Fruit fly (Drosophila melanogaster): Measurements from ENCODE around the gene bap.

Gene bap

DNA sequence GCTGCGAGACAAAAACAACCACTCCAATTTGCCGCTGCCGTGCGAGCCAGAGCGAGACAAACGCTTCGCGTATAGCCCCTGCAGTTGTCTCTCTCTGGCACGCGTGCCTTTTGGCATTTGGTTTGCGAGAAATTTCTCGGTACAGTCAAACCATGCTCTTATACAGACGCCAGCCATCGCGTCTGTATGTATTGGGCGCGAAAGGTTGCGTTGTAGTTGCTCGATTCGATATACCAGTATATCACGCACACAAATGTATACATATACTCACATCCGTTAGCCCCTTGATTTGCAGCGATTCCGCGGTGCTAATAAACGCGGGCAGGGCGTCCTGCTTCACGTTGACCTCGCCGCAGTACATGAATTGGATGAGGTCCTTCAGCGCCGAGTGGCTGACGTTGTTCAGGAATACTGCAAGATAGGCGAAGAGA is 12.3 kb upstream of the bap start (continued):
- peak; percentile 50 for TF ChIP-seq Dp (GFP tag; optimal IDR thresholded peaks at IDR 0.05)
- no peak for TF ChIP-seq Bdp1 (GFP tag; optimal IDR thresholded peaks at IDR 0.05)
- no peak for TF ChIP-seq psq (GFP tag; optimal IDR thresholded peaks at IDR 0.05)
- TF ChIP-seq CG12104 (GFP tag; optimal IDR thresholded peaks at IDR 0.05) = no peak
- peak; percentile 96 for TF ChIP-seq CG2199 (GFP tag; IDR thresholded peaks at IDR 0.05)
- peak; percentile 84 for TF ChIP-seq mirr (GFP tag; optimal IDR thresholded peaks at IDR 0.05)
- no peak for TF ChIP-seq CG8944 (GFP tag; optimal IDR thresholded peaks at IDR 0.05)
- no peak for TF ChIP-seq inv (GFP tag; IDR thresholded peaks at IDR 0.05; ENCODE audit: partially characterized antibody)
- TF ChIP-seq Fer3 (tag; optimal IDR thresholded peaks at IDR 0.05) = peak; percentile 3
- TF ChIP-seq HLH54F (GFP tag; optimal IDR thresholded peaks at IDR 0.05) = no peak
- TF ChIP-seq CG8281 (tag; optimal IDR thresholded peaks at IDR 0.05) = no peak
- TF ChIP-seq pros (GFP tag; optimal IDR thresholded peaks at IDR 0.05) = peak; percentile 43
- peak; percentile 31 for TF ChIP-seq NK7.1 (GFP tag; optimal IDR thresholded peaks at IDR 0.05)
- TF ChIP-seq CG10267 (tag; optimal IDR thresholded peaks at IDR 0.05) = peak; percentile 25
- TF ChIP-seq repo (GFP tag; optimal IDR thresholded peaks at IDR 0.05) = no peak
- no peak for TF ChIP-seq bcd (GFP tag; optimal IDR thresholded peaks at IDR 0.05)
- no peak for TF ChIP-seq CG12769 (tag; optimal IDR thresholded peaks at IDR 0.05)
- no peak for TF ChIP-seq kay (GFP tag; optimal IDR thresholded peaks at IDR 0.05)
- no peak for TF ChIP-seq CG9817 (tag; optimal IDR thresholded peaks at IDR 0.05)
- peak; percentile 57 for TF ChIP-seq Max (GFP tag; optimal IDR thresholded peaks at IDR 0.05)
- peak; percentile 96 for TF ChIP-seq CG32767 (GFP tag; IDR thresholded peaks at IDR 0.05)
- peak; percentile 43 for TF ChIP-seq B-H2 (GFP tag; optimal IDR thresholded peaks at IDR 0.05)
- peak; percentile 92 for TF ChIP-seq D (optimal IDR thresholded peaks at IDR 0.05)
- no peak for TF ChIP-seq D (GFP tag; optimal IDR thresholded peaks at IDR 0.05)
- peak; percentile 59 for TF ChIP-seq CG12071 (GFP tag; optimal IDR thresholded peaks at IDR 0.05)
- TF ChIP-seq Camta (GFP tag; optimal IDR thresholded peaks at IDR 0.05) = no peak
- TF ChIP-seq CG10654 (GFP tag; optimal IDR thresholded peaks at IDR 0.05) = no peak
- TF ChIP-seq cad (GFP tag; optimal IDR thresholded peaks at IDR 0.05) = no peak
- no peak for TF ChIP-seq CG10366 (GFP tag; IDR thresholded peaks at IDR 0.05)
- TF ChIP-seq CG16815 (GFP tag; optimal IDR thresholded peaks at IDR 0.05) = no peak
- no peak for TF ChIP-seq ssp (GFP tag; IDR thresholded peaks at IDR 0.05)
- TF ChIP-seq CG2678 (tag; optimal IDR thresholded peaks at IDR 0.05) = no peak
- no peak for TF ChIP-seq da (GFP tag; optimal IDR thresholded peaks at IDR 0.05)
- TF ChIP-seq ranshi (GFP tag; IDR thresholded peaks at IDR 0.05) = no peak
- peak in 1 of 2 experiments; percentile 82 for TF ChIP-seq Hr51 (GFP tag; optimal IDR thresholded peaks at IDR 0.05)
- TF ChIP-seq hth (optimal IDR thresholded peaks at IDR 0.05) = no peak
- no peak for TF ChIP-seq Rx (GFP tag; IDR thresholded peaks at IDR 0.05)
- peak; percentile 16; the same call in 1 of the 2 replicates for TF ChIP-seq CG3847 (GFP tag; IDR thresholded peaks at IDR 0.05)
- TF ChIP-seq tgo (GFP tag; IDR thresholded peaks at IDR 0.05) = no peak
- TF ChIP-seq Xbp1 (GFP tag; optimal IDR thresholded peaks at IDR 0.05) = no peak
- no peak for TF ChIP-seq CG15696 (tag; optimal IDR thresholded peaks at IDR 0.05)
- peak; percentile 93 for TF ChIP-seq chinmo (GFP tag; IDR thresholded peaks at IDR 0.05; ENCODE audit: partially characterized antibody)
- no peak for TF ChIP-seq ase (GFP tag; IDR thresholded peaks at IDR 0.05)
- TF ChIP-seq CG6813 (GFP tag; optimal IDR thresholded peaks at IDR 0.05) = peak; percentile 44
- no peak for TF ChIP-seq aop (GFP tag; IDR thresholded peaks at IDR 0.05)
- TF ChIP-seq stc (GFP tag; IDR thresholded peaks at IDR 0.05) = peak; percentile 30; the same call in 1 of the 2 replicates
- no peak for TF ChIP-seq nau (GFP tag; optimal IDR thresholded peaks at IDR 0.05)
- no peak for TF ChIP-seq bab2 (GFP tag; optimal IDR thresholded peaks at IDR 0.05)
- no peak for TF ChIP-seq CG7357 (GFP tag; IDR thresholded peaks at IDR 0.05)
- TF ChIP-seq al (GFP tag; IDR thresholded peaks at IDR 0.05) = no peak
- TF ChIP-seq chm (GFP tag; IDR thresholded peaks at IDR 0.05) = no peak
- no peak for TF ChIP-seq Taf1 (GFP tag; IDR thresholded peaks at IDR 0.05)
- TF ChIP-seq dan (GFP tag; IDR thresholded peaks at IDR 0.05) = no peak
